Worm (Caenorhabditis elegans): ENCODE measurements around the gene F39C12.1.

DNA sequence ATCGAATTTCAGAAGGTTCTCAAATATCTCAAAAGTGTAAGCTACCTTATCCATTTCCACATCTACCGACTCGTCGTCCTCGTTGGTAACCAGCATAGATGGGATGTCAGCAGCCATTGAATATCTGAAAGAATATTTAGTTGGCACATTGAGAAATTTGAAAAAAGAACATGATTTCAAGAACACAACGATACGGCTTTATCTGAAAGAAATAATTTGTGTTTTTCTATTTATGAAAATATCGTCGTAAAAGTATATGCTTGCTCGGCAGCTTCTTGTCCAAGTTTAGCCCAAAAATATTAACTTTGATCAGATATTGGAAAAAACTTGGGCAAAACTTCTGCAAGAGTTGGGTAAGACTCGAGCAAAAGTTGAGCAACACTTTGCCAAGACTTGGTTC is 47.7 kb upstream of the F39C12.1 start, which contains the start of gene T07F12.4:
- no peak for TF ChIP-seq fkh-2 (tag; optimal IDR thresholded peaks at IDR 0.05)
- no peak for TF ChIP-seq unc-39 (tag; optimal IDR thresholded peaks at IDR 0.05)
- TF ChIP-seq fos-1 (tag; optimal IDR thresholded peaks at IDR 0.05), result no peak
- no peak for TF ChIP-seq nhr-25 (tag; optimal IDR thresholded peaks at IDR 0.05)

Data from whole organism, L3 larva.